Worm (Caenorhabditis elegans) whole organism, L2 larva: ENCODE data around the gene ZK1236.9.

Experiments
- C34F6.9 ChIP-seq: fragments of 150-350 bp; optimal IDR thresholded peaks from 2 replicates; lab custom pipeline; 2014; ENCODE audit warnings: missing biosample characterization, missing genetic modification characterization
- F13H6.1 ChIP-seq: sonication (generic microtip); optimal IDR thresholded peaks from 2 replicates; lab custom pipeline; 2016; ENCODE audit warnings: missing genetic modification characterization, missing compliant biosample characterization
- R02D3.7 ChIP-seq: fragments of 150-350 bp; optimal IDR thresholded peaks from 2 replicates; lab custom pipeline; 2014; ENCODE audit warnings: missing biosample characterization, missing genetic modification characterization
- Y55F3AM.14 ChIP-seq: fragments of 200-800 bp; sonication (Bioruptor generic); optimal IDR thresholded peaks from 2 replicates; lab custom pipeline; 2018; ENCODE audit warnings: mild to moderate bottlenecking, missing genetic modification characterization, missing compliant biosample characterization
- alr-1 ChIP-seq: fragments of 150-350 bp; optimal IDR thresholded peaks from 2 replicates; lab custom pipeline; 2014; ENCODE audit warnings: missing biosample characterization, missing genetic modification characterization
- aly-2 ChIP-seq: fragments of 150-350 bp; optimal IDR thresholded peaks from 2 replicates; lab custom pipeline; 2014; ENCODE audit warnings: missing biosample characterization, missing genetic modification characterization
- ama-1 ChIP-seq: fragments of 150-350 bp; optimal IDR thresholded peaks from 2 replicates; lab custom pipeline; 2018; ENCODE audit warnings: inconsistent platforms
- blmp-1 ChIP-seq: sonication (generic microtip); optimal IDR thresholded peaks from 2 replicates; lab custom pipeline; 2017; ENCODE audit warnings: missing genetic modification characterization, mild to moderate bottlenecking, missing compliant biosample characterization, antibody characterized with exemption, moderate library complexity; ENCODE audit not compliant: insufficient read depth
- ceh-82 ChIP-seq: fragments of 150-350 bp; optimal IDR thresholded peaks from 2 replicates; lab custom pipeline; 2014; ENCODE audit warnings: missing biosample characterization, missing genetic modification characterization
- crh-2 ChIP-seq: sonication (generic microtip); optimal IDR thresholded peaks from 2 replicates; lab custom pipeline; 2017; ENCODE audit warnings: missing biosample characterization, missing genetic modification characterization
- dmd-4 ChIP-seq: sonication (generic microtip); optimal IDR thresholded peaks from 2 replicates; lab custom pipeline; 2017; ENCODE audit warnings: missing biosample characterization, missing genetic modification characterization
- egl-27 ChIP-seq: sonication (generic microtip); optimal IDR thresholded peaks from 3 replicates; lab custom pipeline; 2017; ENCODE audit warnings: missing biosample characterization, missing genetic modification reagents, missing genetic modification characterization
- elt-1 ChIP-seq: fragments of 150-350 bp; optimal IDR thresholded peaks from 2 replicates; lab custom pipeline; 2014; ENCODE audit warnings: missing biosample characterization, missing genetic modification characterization
- elt-3 ChIP-seq: sonication (generic microtip); optimal IDR thresholded peaks from 2 replicates; lab custom pipeline; 2017; ENCODE audit warnings: missing biosample characterization, missing genetic modification characterization
- fos-1 ChIP-seq: fragments of 150-350 bp; optimal IDR thresholded peaks from 2 replicates; lab custom pipeline; 2014; ENCODE audit warnings: missing biosample characterization, missing genetic modification characterization
- gmeb-1 ChIP-seq: fragments of 150-350 bp; optimal IDR thresholded peaks from 2 replicates; lab custom pipeline; 2014; ENCODE audit warnings: missing biosample characterization, missing genetic modification characterization
- lin-11 ChIP-seq: fragments of 150-350 bp; sonication (generic microtip); optimal IDR thresholded peaks from 2 replicates; lab custom pipeline; 2014; ENCODE audit warnings: missing biosample characterization, missing genetic modification characterization, inconsistent platforms, mixed read lengths
- lin-13 ChIP-seq: fragments of 150-350 bp; optimal IDR thresholded peaks from 2 replicates; lab custom pipeline; 2014; ENCODE audit warnings: missing biosample characterization, missing genetic modification reagents, missing genetic modification characterization
- lin-39 ChIP-seq: fragments of 150-350 bp; optimal IDR thresholded peaks from 2 replicates; lab custom pipeline; 2014; ENCODE audit warnings: missing biosample characterization, missing genetic modification reagents, missing genetic modification characterization
- lsy-2 ChIP-seq, 2 experiments: fragments of 150-350 bp in 1 of 2; sonication (generic microtip) in 1 of 2; optimal IDR thresholded peaks; 2 replicates each; lab custom pipeline; 2014 to 2017; ENCODE audit warnings: missing biosample characterization in 2 of 2, missing genetic modification characterization in 2 of 2
- mab-5 ChIP-seq: fragments of 150-350 bp; optimal IDR thresholded peaks from 2 replicates; lab custom pipeline; 2014; ENCODE audit warnings: missing biosample characterization, missing genetic modification characterization
- mbf-1 ChIP-seq: sonication (generic microtip); optimal IDR thresholded peaks from 2 replicates; lab custom pipeline; 2017; ENCODE audit warnings: missing biosample characterization, missing genetic modification characterization
- mdl-1 ChIP-seq, 2 experiments: fragments of 150-350 bp in 1 of 2; sonication (generic microtip) in 1 of 2; optimal IDR thresholded peaks; 2 replicates each; lab custom pipeline; 2017; ENCODE audit warnings: missing biosample characterization in 2 of 2, missing genetic modification characterization in 2 of 2
- nhr-10 ChIP-seq: sonication (generic microtip); optimal IDR thresholded peaks from 2 replicates; lab custom pipeline; 2017; ENCODE audit warnings: missing biosample characterization, missing genetic modification characterization
- nhr-11 ChIP-seq: fragments of 150-350 bp; optimal IDR thresholded peaks from 2 replicates; lab custom pipeline; 2014; ENCODE audit warnings: missing biosample characterization, missing genetic modification characterization
- nhr-12 ChIP-seq: fragments of 150-350 bp; optimal IDR thresholded peaks from 2 replicates; lab custom pipeline; 2014; ENCODE audit warnings: missing biosample characterization, missing genetic modification characterization
- nhr-129 ChIP-seq: fragments of 150-350 bp; optimal IDR thresholded peaks from 2 replicates; lab custom pipeline; 2014; ENCODE audit warnings: missing biosample characterization, missing genetic modification characterization
- nhr-21 ChIP-seq: fragments of 150-350 bp; optimal IDR thresholded peaks from 2 replicates; lab custom pipeline; 2014; ENCODE audit warnings: missing biosample characterization, missing genetic modification characterization
- nhr-23 ChIP-seq: fragments of 150-350 bp; optimal IDR thresholded peaks from 2 replicates; lab custom pipeline; 2014; ENCODE audit warnings: missing biosample characterization, missing genetic modification reagents, missing genetic modification characterization
- nhr-237 ChIP-seq: fragments of 150-350 bp; optimal IDR thresholded peaks from 2 replicates; lab custom pipeline; 2014; ENCODE audit warnings: missing biosample characterization, missing genetic modification characterization
- nhr-6 ChIP-seq: fragments of 150-350 bp; optimal IDR thresholded peaks from 2 replicates; lab custom pipeline; 2014; ENCODE audit warnings: missing biosample characterization, missing genetic modification characterization
- sem-4 ChIP-seq: fragments of 150-350 bp; optimal IDR thresholded peaks from 2 replicates; lab custom pipeline; 2014; ENCODE audit warnings: missing biosample characterization, missing genetic modification reagents, missing genetic modification characterization
- skn-1 ChIP-seq: sonication (generic microtip); optimal IDR thresholded peaks from 2 replicates; lab custom pipeline; 2017; ENCODE audit warnings: missing biosample characterization, missing genetic modification characterization
- sma-3 ChIP-seq: sonication (generic microtip); optimal IDR thresholded peaks from 2 replicates; lab custom pipeline; 2016; ENCODE audit warnings: missing genetic modification reagents, missing genetic modification characterization, missing compliant biosample characterization
- sma-9 ChIP-seq, 2 experiments: fragments of 150-350 bp in 1 of 2; sonication (generic microtip) in 1 of 2; optimal IDR thresholded peaks; 2 replicates each; lab custom pipeline; 2014 to 2016; ENCODE audit warnings: missing genetic modification characterization in 2 of 2, mild to moderate bottlenecking in 1 of 2, missing biosample characterization in 1 of 2, missing compliant biosample characterization in 1 of 2, missing genetic modification reagents in 1 of 2, moderate library complexity in 1 of 2
- snpc-4 ChIP-seq: fragments of 150-350 bp; optimal IDR thresholded peaks from 2 replicates; lab custom pipeline; 2014; ENCODE audit warnings: missing biosample characterization, missing genetic modification characterization
- unc-39 ChIP-seq: fragments of 150-350 bp; optimal IDR thresholded peaks from 2 replicates; lab custom pipeline; 2014; ENCODE audit warnings: missing biosample characterization, missing genetic modification characterization
- unc-55 ChIP-seq: fragments of 150-350 bp; sonication (generic microtip); optimal IDR thresholded peaks from 3 replicates; lab custom pipeline; 2014; ENCODE audit warnings: missing biosample characterization, missing genetic modification reagents, missing genetic modification characterization
- unc-62 ChIP-seq: fragments of 150-350 bp; optimal IDR thresholded peaks from 2 replicates; lab custom pipeline; 2014; ENCODE audit warnings: missing biosample characterization, missing genetic modification reagents, missing genetic modification characterization
- ztf-1 ChIP-seq: fragments of 200-800 bp; sonication (Bioruptor generic); conservative IDR thresholded peaks from 2 replicates; pipeline ENCODE4 v1.3.6; 2022; ENCODE audit warnings: missing genetic modification characterization, missing compliant biosample characterization
- ztf-11 ChIP-seq: sonication (generic microtip); optimal IDR thresholded peaks from 2 replicates; lab custom pipeline; 2017; ENCODE audit warnings: missing biosample characterization, missing genetic modification characterization
- ztf-4 ChIP-seq: fragments of 150-350 bp; optimal IDR thresholded peaks from 2 replicates; lab custom pipeline; 2014; ENCODE audit warnings: missing biosample characterization, missing genetic modification characterization

Gene ZK1236.9

ce11 chrIII:8432143-8432542 is 2.8 kb downstream of the ZK1236.9 start, which contains the start of gene ZK1236.5 (continued):
- TF ChIP-seq ztf-11 (tag; lab: Kevin White, UChicago) (no peak), lsy-2 (tag; optimal IDR thresholded peaks at IDR 0.05; lab: Kevin White, UChicago) (peak; percentile 3 to 72), lin-11 (tag; lab: Kevin White, UChicago) (no peak), blmp-1 (no peak), egl-27 (tag; lab: Kevin White, UChicago) (no peak), nhr-11 (no peak), nhr-23 (tag; lab: Kevin White, UChicago) (no peak), R02D3.7 (tag; lab: Kevin White, UChicago) (peak; percentile 90), fos-1 (tag; lab: Kevin White, UChicago) (no peak), unc-62 (no peak), nhr-12 (tag; lab: Kevin White, UChicago) (no peak), Y55F3AM.14 (no peak), skn-1 (tag; lab: Kevin White, UChicago) (no peak), sem-4 (tag; lab: Kevin White, UChicago) (no peak), C34F6.9 (peak; percentile 58)

ce11 chrIII:8429497-8429896 is 5.5 kb downstream of the ZK1236.9 start:
- TF ChIP-seq ztf-1 (GFP tag; lab: Robert Waterston, UW) (no peak), mab-5 (tag; lab: Kevin White, UChicago) (no peak), lin-39 (tag; lab: Kevin White, UChicago) (no peak), elt-3 (tag; lab: Kevin White, UChicago) (no peak), egl-27 (tag; lab: Kevin White, UChicago) (no peak), nhr-129 (no peak)

ce11 chrIII:8429035-8429434 is 5.9 kb downstream of the ZK1236.9 start, which contains the start of gene ZK1236.1:
Gene ZK1236.1 (plus strand): TSS chrIII:8429297.
- peak in 1 of 2 experiments; percentile 18 for TF ChIP-seq lsy-2 (tag; optimal IDR thresholded peaks at IDR 0.05; lab: Kevin White, UChicago)
- TF ChIP-seq ceh-82 (tag; lab: Kevin White, UChicago) = no peak
- no peak for TF ChIP-seq egl-27 (tag; lab: Kevin White, UChicago)
- no peak for TF ChIP-seq fos-1 (tag; lab: Kevin White, UChicago)
- no peak for TF ChIP-seq lin-13 (GFP tag; lab: Kevin White, UChicago)
- TF ChIP-seq gmeb-1 (tag; lab: Kevin White, UChicago) = no peak
- TF ChIP-seq lin-11 (tag; lab: Kevin White, UChicago) = no peak
- peak; percentile 30 for TF ChIP-seq unc-55 (GFP tag; lab: Kevin White, UChicago)

ce11 chrIII:8426271-8426670 is 8.7 kb downstream of the ZK1236.9 start, which contains the start of gene cec-1:
Gene cec-1 (plus strand): TSS chrIII:8426333.
- TF ChIP-seq elt-3 (tag; lab: Kevin White, UChicago) (no peak), lin-13 (GFP tag; lab: Kevin White, UChicago) (no peak), blmp-1 (peak; percentile 66), snpc-4 (no peak), nhr-237 (no peak), mdl-1 (tag; optimal IDR thresholded peaks at IDR 0.05; lab: Kevin White, UChicago) (no peak), sma-3 (GFP tag; lab: Kevin White, UChicago) (no peak), nhr-6 (tag; lab: Kevin White, UChicago) (peak; percentile 7), nhr-12 (tag; lab: Kevin White, UChicago) (no peak), nhr-21 (tag; lab: Kevin White, UChicago) (no peak), unc-39 (no peak), unc-62 (no peak), gmeb-1 (tag; lab: Kevin White, UChicago) (no peak), nhr-23 (tag; lab: Kevin White, UChicago) (no peak), ztf-11 (tag; lab: Kevin White, UChicago) (no peak), unc-55 (GFP tag; lab: Kevin White, UChicago) (peak; percentile 32), lsy-2 (tag; optimal IDR thresholded peaks at IDR 0.05; lab: Kevin White, UChicago) (peak in 1 of 2 experiments; percentile 55), alr-1 (tag; lab: Kevin White, UChicago) (no peak), ama-1 (lab: Kevin White, UChicago) (no peak), aly-2 (tag; lab: Kevin White, UChicago) (no peak), egl-27 (tag; lab: Kevin White, UChicago) (no peak), C34F6.9 (peak; percentile 14), F13H6.1 (no peak), R02D3.7 (tag; lab: Kevin White, UChicago) (no peak), elt-1 (no peak), mab-5 (tag; lab: Kevin White, UChicago) (no peak), crh-2 (tag; lab: Kevin White, UChicago) (peak; percentile 14), ceh-82 (tag; lab: Kevin White, UChicago) (no peak), nhr-11 (no peak), nhr-10 (tag; lab: Kevin White, UChicago) (no peak), sma-9 (GFP tag; optimal IDR thresholded peaks at IDR 0.05; lab: Kevin White, UChicago) (no peak), sma-9 (tag; optimal IDR thresholded peaks at IDR 0.05; lab: Kevin White, UChicago) (no peak), dmd-4 (tag; lab: Kevin White, UChicago) (no peak), ztf-1 (GFP tag; lab: Robert Waterston, UW) (no peak), skn-1 (tag; lab: Kevin White, UChicago) (no peak), sem-4 (tag; lab: Kevin White, UChicago) (no peak), ztf-4 (tag; lab: Kevin White, UChicago) (no peak), fos-1 (tag; lab: Kevin White, UChicago) (no peak), mbf-1 (tag; lab: Kevin White, UChicago) (no peak)
